Worm (Caenorhabditis elegans): ENCODE data around the gene srh-72.

- TF ChIP-seq sup-37 (GFP tag; optimal IDR thresholded peaks at IDR 0.05) (no peak), lsy-2 (tag; optimal IDR thresholded peaks at IDR 0.05) (no peak), snpc-4 (tag; optimal IDR thresholded peaks at IDR 0.05) (no peak), unc-30 (tag; optimal IDR thresholded peaks at IDR 0.05) (no peak), nhr-237 (tag; optimal IDR thresholded peaks at IDR 0.05) (no peak), elt-3 (tag; optimal IDR thresholded peaks at IDR 0.05) (no peak), sptf-1 (tag; optimal IDR thresholded peaks at IDR 0.05) (no peak), swsn-7 (tag; optimal IDR thresholded peaks at IDR 0.05) (no peak), aha-1 (tag; optimal IDR thresholded peaks at IDR 0.05) (no peak), ama-1 (optimal IDR thresholded peaks at IDR 0.05) (no peak), ztf-4 (tag; optimal IDR thresholded peaks at IDR 0.05) (no peak), ceh-82 (tag; optimal IDR thresholded peaks at IDR 0.05) (no peak), fkh-8 (tag; optimal IDR thresholded peaks at IDR 0.05) (no peak)
Observed at ce11 chrII:1618948-1619347, 21.4 kb downstream of the srh-72 start, which contains the start of gene fbxa-166.

Measured in whole organism, L1 larva.